Fruit fly (Drosophila melanogaster): ENCODE data around the gene CG10761.

The CG10761 gene

DNA sequence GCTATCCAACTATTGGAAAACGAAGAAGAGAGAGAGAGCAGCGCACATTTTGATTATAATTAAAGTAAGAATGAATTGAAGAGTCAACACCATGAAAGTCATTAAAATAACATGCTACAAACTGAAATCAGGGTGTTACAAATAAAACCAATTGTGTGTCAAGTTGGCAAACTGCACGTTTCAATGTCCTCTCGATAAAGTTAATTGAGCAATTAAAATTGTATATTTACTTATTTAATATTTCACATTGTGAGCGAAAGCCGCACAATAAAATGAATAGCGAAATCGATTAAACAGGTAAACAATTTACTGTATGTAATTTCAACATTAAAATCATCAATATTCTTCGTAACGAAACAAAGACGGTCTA is 33.5 kb upstream of the CG10761 start:
- TF ChIP-seq Snoo (tag; optimal IDR thresholded peaks at IDR 0.05), result peak; percentile 25
- TF ChIP-seq CG8159 (tag; optimal IDR thresholded peaks at IDR 0.05), result peak; percentile 38
- peak; percentile 51 for TF ChIP-seq CG14655 (GFP tag; optimal IDR thresholded peaks at IDR 0.05)
- TF ChIP-seq Ets98B (GFP tag; IDR thresholded peaks at IDR 0.05), result no peak
- peak; percentile 24 for TF ChIP-seq CG8301 (tag; optimal IDR thresholded peaks at IDR 0.05)
- no peak for TF ChIP-seq Pif1A (GFP tag; optimal IDR thresholded peaks at IDR 0.05)
- TF ChIP-seq CG9948 (tag; optimal IDR thresholded peaks at IDR 0.05), result peak; percentile 23

DNA sequence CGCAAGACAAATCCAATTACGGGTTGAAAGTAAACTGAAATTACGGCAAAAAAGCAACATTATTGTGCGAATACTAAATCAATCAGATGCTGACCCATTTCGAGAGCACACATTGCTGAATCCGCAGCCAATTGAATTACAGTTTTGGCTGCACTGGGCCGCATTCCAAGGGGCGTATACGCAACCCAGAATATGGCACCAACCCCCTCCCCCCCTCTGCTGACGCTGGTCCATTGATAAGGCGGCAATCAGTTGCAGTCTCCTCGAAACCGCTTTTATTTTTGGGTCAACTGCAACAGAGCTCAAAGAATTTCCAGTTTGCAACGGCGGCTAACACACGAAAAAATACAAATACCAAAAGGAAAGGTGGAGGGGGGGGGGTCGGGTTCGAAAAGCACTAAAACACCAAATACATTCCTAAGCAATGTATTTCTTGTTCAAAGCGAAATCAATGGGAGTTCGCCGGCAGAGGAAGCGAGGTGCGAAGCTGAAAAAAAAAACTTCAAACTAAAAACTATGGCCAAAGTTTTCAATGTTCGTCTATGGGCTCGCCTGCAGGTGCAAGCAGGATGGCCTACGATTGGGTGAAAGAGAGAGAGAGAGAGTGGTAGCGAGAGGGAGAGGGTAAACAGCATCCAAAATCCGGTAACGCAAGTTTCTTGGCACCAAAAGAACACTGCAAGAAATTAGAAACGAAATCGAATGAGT is 33.0 kb upstream of the CG10761 start:
- TF ChIP-seq fd96Ca (GFP tag; IDR thresholded peaks at IDR 0.05) (no peak; the same call in 2 of the 3 replicates), Pif1A (GFP tag; optimal IDR thresholded peaks at IDR 0.05) (no peak), Snoo (tag; optimal IDR thresholded peaks at IDR 0.05) (no peak), CG10348 (GFP tag; IDR thresholded peaks at IDR 0.05) (no peak), rn (GFP tag; IDR thresholded peaks at IDR 0.05) (no peak), CG32121 (GFP tag; IDR thresholded peaks at IDR 0.05) (no peak), CG13204 (GFP tag; optimal IDR thresholded peaks at IDR 0.05) (no peak)

DNA sequence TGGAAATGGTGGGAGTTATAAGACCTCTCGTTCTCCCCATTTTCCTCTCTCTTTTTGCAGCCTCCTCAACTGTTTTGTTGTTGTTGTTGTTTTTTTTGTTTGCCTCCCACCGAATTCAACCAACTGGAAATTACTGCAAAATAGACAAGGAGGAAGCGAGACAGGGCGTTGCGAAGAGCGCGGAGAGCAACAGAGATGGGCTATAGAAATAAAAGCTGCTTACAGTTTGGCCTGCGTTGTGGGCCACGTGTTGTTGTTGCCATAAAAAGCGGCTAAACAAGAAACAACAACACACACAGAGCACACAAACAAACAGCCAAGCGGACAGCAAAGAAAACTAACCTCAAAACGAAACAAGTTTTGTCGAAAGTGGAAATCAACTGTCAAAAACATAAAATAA is 32.0 kb upstream of the CG10761 start:
- no peak for TF ChIP-seq EcR (GFP tag; optimal IDR thresholded peaks at IDR 0.05)
- TF ChIP-seq CG13204 (GFP tag; optimal IDR thresholded peaks at IDR 0.05), result peak; percentile 48

DNA sequence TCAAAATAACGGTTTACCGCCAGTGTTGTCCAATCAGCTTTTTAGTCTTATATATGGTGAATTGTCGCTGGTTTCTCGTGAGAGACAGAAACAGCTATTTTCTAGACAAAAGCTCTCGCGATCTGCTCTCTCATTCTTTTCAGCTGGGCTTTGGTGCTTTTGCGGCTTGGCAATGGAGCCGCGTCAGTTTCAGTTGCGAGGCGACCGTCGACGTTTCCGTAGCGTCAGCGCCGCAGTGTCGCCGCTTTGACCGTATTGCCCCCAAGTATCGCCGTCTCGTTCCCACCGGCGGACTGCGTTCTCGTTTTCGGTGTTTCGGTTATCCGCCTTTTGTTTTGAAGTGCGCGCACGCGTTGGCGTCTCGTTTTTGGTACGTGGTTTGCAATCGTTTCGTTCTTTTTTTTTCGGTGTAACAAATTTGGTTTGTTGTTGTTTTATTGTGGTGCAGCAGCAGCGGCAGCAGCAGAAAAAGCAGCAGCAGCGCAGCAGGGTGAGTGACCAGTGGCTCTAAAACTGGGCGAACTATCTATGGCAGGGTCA is 30.5 kb upstream of the CG10761 start:
- TF ChIP-seq Snoo (tag; optimal IDR thresholded peaks at IDR 0.05), result peak; percentile 6
- TF ChIP-seq CG4496 (GFP tag; IDR thresholded peaks at IDR 0.05), result 0 out of 3 replicates have a peak, but pooled peaks have one; percentile 60
- peak; percentile 59 for TF ChIP-seq CG32121 (GFP tag; IDR thresholded peaks at IDR 0.05)
- peak; percentile 68 for TF ChIP-seq EcR (GFP tag; optimal IDR thresholded peaks at IDR 0.05)
- no peak for TF ChIP-seq CG10348 (GFP tag; IDR thresholded peaks at IDR 0.05)
- no peak for TF ChIP-seq rn (GFP tag; IDR thresholded peaks at IDR 0.05)
- TF ChIP-seq CG15710 (tag; optimal IDR thresholded peaks at IDR 0.05), result no peak
- TF ChIP-seq CG34367 (tag; optimal IDR thresholded peaks at IDR 0.05), result no peak
- TF ChIP-seq CG13204 (GFP tag; optimal IDR thresholded peaks at IDR 0.05), result peak; percentile 95
- no peak for TF ChIP-seq Pif1A (GFP tag; optimal IDR thresholded peaks at IDR 0.05)
- TF ChIP-seq gl (tag; optimal IDR thresholded peaks at IDR 0.05), result no peak
- TF ChIP-seq D1 (tag; optimal IDR thresholded peaks at IDR 0.05), result no peak
- no peak for TF ChIP-seq CG17806 (tag; optimal IDR thresholded peaks at IDR 0.05)
- TF ChIP-seq CG9948 (tag; optimal IDR thresholded peaks at IDR 0.05), result no peak
- no peak for TF ChIP-seq CG8301 (tag; optimal IDR thresholded peaks at IDR 0.05)
- TF ChIP-seq fd96Ca (GFP tag; IDR thresholded peaks at IDR 0.05), result 0 out of 3 replicates have a peak, but pooled peaks have one; percentile 43
- no peak for TF ChIP-seq CG14655 (GFP tag; optimal IDR thresholded peaks at IDR 0.05)
- peak; percentile 62; the same call in 1 of the 2 replicates for TF ChIP-seq Ets98B (GFP tag; IDR thresholded peaks at IDR 0.05)
- no peak for TF ChIP-seq Pif1B (GFP tag; optimal IDR thresholded peaks at IDR 0.05)
- peak; percentile 44; the same call in 1 of the 2 replicates for TF ChIP-seq CG12605 (GFP tag; IDR thresholded peaks at IDR 0.05)
- peak; percentile 1 for TF ChIP-seq CG8159 (tag; optimal IDR thresholded peaks at IDR 0.05)

DNA sequence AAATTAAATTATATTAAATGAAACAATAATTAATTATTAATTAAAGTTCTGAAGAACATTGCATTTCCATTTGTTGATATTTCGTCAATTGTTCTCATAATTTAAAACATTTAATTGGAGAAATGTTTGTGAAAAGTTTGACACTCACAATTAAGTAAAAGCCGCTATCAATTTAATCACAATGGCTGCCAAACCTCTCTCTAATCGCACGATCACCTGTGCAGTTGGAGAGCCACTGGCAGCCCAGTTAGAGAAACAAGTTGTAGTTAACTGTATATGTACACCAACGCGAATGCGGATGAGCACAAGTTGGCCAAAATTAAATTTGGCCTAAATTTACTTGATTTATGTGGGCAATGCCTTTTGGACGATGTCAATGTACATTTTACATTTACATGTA is 29.6 kb upstream of the CG10761 start:
- TF ChIP-seq CG8301 (tag; optimal IDR thresholded peaks at IDR 0.05) (no peak), CG12605 (GFP tag; IDR thresholded peaks at IDR 0.05) (no peak), gl (tag; optimal IDR thresholded peaks at IDR 0.05) (no peak), CG8159 (tag; optimal IDR thresholded peaks at IDR 0.05) (no peak), CG4496 (GFP tag; IDR thresholded peaks at IDR 0.05) (no peak), CG10348 (GFP tag; IDR thresholded peaks at IDR 0.05) (no peak), CG13204 (GFP tag; optimal IDR thresholded peaks at IDR 0.05) (no peak)

DNA sequence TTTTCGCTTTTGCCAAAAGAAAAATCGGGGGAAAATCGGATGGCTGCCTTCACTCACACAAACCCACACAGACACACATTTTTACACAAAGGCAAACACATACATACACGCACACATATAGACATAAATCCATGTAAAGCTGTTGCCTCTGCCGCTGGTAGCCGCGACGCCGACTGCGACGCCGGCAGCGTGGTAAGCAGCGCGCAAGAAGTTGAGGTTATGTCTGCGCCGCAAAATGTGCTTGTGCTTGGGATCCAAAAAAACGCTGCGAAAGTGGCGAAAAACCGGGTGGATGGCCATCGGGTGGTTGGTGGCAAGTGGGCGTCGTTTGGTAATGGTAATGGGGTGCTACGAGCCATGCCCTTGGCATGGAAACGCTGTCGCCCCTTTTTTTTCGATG is 17.3 kb upstream of the CG10761 start:
- TF ChIP-seq Pif1B (GFP tag; optimal IDR thresholded peaks at IDR 0.05), result no peak
- TF ChIP-seq CG17806 (tag; optimal IDR thresholded peaks at IDR 0.05), result no peak

DNA sequence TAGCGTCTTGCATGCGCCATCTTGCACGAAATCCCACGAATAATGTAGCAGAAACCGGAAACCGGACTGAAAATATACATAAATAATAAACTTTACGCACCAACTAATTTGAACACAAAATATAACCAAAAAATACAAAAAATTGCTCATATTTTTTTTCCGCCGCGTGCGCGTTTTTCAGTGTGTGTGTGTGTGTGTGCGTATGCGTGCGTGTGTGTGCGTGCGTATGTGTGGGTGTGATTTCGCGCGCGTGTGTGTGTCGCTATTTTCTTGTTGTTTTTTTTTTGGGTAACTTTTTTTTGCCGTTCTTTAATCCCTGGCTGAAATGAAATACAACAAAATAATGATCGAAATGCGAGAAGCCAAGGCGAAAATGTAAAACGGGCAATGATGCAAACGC is 16.4 kb upstream of the CG10761 start:
- TF ChIP-seq CG14655 (GFP tag; optimal IDR thresholded peaks at IDR 0.05), result no peak
- no peak for TF ChIP-seq CG17806 (tag; optimal IDR thresholded peaks at IDR 0.05)
- no peak for TF ChIP-seq CG8159 (tag; optimal IDR thresholded peaks at IDR 0.05)
- no peak for TF ChIP-seq D1 (tag; optimal IDR thresholded peaks at IDR 0.05)
- TF ChIP-seq CG15710 (tag; optimal IDR thresholded peaks at IDR 0.05), result no peak
- no peak for TF ChIP-seq fd96Ca (GFP tag; IDR thresholded peaks at IDR 0.05)
- no peak for TF ChIP-seq Pif1A (GFP tag; optimal IDR thresholded peaks at IDR 0.05)
- TF ChIP-seq Ets98B (GFP tag; IDR thresholded peaks at IDR 0.05), result no peak
- no peak for TF ChIP-seq CG34367 (tag; optimal IDR thresholded peaks at IDR 0.05)
